Fruit fly (Drosophila melanogaster) whole organism, embryonic: ENCODE measurements around the gene Blimp-1.

Source experiments
- Bteb2 ChIP-seq: fragments of 200-800 bp; sonication (Bioruptor generic); optimal IDR thresholded peaks from 2 replicates; lab custom pipeline; 2016; ENCODE audit warnings: missing biosample characterization, missing genetic modification characterization
- CG10462 ChIP-seq: fragments of 200-800 bp; sonication (Bioruptor generic); optimal IDR thresholded peaks from 2 replicates; lab custom pipeline; 2016; ENCODE audit warnings: missing biosample characterization, missing genetic modification characterization
- CG11247 ChIP-seq: fragments of 200-800 bp; sonication (Bioruptor generic); IDR thresholded peaks from 2 replicates; pipeline ENCODE4 v1.3.6; 2022; ENCODE audit warnings: missing biosample characterization, missing genetic modification characterization
- CG12219 ChIP-seq: fragments of 200-800 bp; sonication (Bioruptor generic); optimal IDR thresholded peaks from 3 replicates; lab custom pipeline; 2018; ENCODE audit warnings: missing biosample characterization, mild to moderate bottlenecking, missing genetic modification characterization
- CG15269 ChIP-seq: fragments of 200-800 bp; sonication (Bioruptor generic); optimal IDR thresholded peaks from 2 replicates; lab custom pipeline; 2018; ENCODE audit warnings: missing biosample characterization, mild to moderate bottlenecking, missing genetic modification characterization, moderate library complexity
- CG15479 ChIP-seq: fragments of 200-800 bp; sonication (Bioruptor generic); optimal IDR thresholded peaks from 3 replicates; lab custom pipeline; 2019; ENCODE audit warnings: missing biosample characterization, mild to moderate bottlenecking, missing genetic modification characterization, moderate library complexity
- CG15696 ChIP-seq: fragments of 200-800 bp; sonication (Bioruptor generic); optimal IDR thresholded peaks from 2 replicates; lab custom pipeline; 2019; ENCODE audit warnings: missing biosample characterization, mild to moderate bottlenecking, missing genetic modification characterization, moderate library complexity
- CG17385 ChIP-seq: fragments of 200-800 bp; sonication (Bioruptor generic); optimal IDR thresholded peaks from 3 replicates; lab custom pipeline; 2018; ENCODE audit warnings: missing biosample characterization, mild to moderate bottlenecking, missing genetic modification characterization
- CG17829 ChIP-seq: fragments of 200-800 bp; optimal IDR thresholded peaks from 2 replicates; lab custom pipeline; 2019; ENCODE audit warnings: missing biosample characterization, mild to moderate bottlenecking, missing genetic modification characterization, moderate library complexity
- CG1832 ChIP-seq: fragments of 200-800 bp; sonication (Bioruptor generic); optimal IDR thresholded peaks from 2 replicates; lab custom pipeline; 2017; ENCODE audit warnings: missing biosample characterization, mild to moderate bottlenecking, missing genetic modification characterization, inconsistent platforms
- CG18599 ChIP-seq: fragments of 200-800 bp; sonication (Bioruptor generic); optimal IDR thresholded peaks from 3 replicates; lab custom pipeline; 2017; ENCODE audit warnings: missing biosample characterization, missing genetic modification characterization, mild to moderate bottlenecking, moderate library complexity, missing genetic modification reagents
- CG2199 ChIP-seq: fragments of 200-800 bp; sonication (Bioruptor generic); IDR thresholded peaks from 3 replicates; pipeline ENCODE4 v1.3.6; 2022; ENCODE audit warnings: missing biosample characterization, missing genetic modification characterization
- CG3065 ChIP-seq: fragments of 200-800 bp; sonication (Bioruptor generic); optimal IDR thresholded peaks from 2 replicates; lab custom pipeline; 2016; ENCODE audit warnings: missing biosample characterization, missing genetic modification characterization
- CG32532 ChIP-seq: fragments of 200-800 bp; sonication (Bioruptor generic); IDR thresholded peaks from 2 replicates; pipeline ENCODE4 v1.3.6; 2022; ENCODE audit warnings: missing biosample characterization, missing genetic modification characterization
- CG6689 ChIP-seq: fragments of 200-800 bp; sonication (Bioruptor generic); IDR thresholded peaks from 2 replicates; pipeline ENCODE4 v1.3.6; 2022; ENCODE audit warnings: missing biosample characterization, missing genetic modification characterization
- CG6813 ChIP-seq: fragments of 200-800 bp; sonication (Bioruptor generic); optimal IDR thresholded peaks from 2 replicates; lab custom pipeline; 2017; ENCODE audit warnings: missing biosample characterization, missing genetic modification characterization, mild to moderate bottlenecking, moderate library complexity, missing genetic modification reagents
- CG7372 ChIP-seq: fragments of 200-800 bp; sonication (Bioruptor generic); IDR thresholded peaks from 2 replicates; pipeline ENCODE4 v1.3.6; 2022; ENCODE audit warnings: missing biosample characterization, missing genetic modification characterization
- CG9609 ChIP-seq: fragments of 200-800 bp; sonication (Bioruptor generic); optimal IDR thresholded peaks from 3 replicates; lab custom pipeline; 2016; ENCODE audit warnings: missing biosample characterization, missing genetic modification characterization
- Chrac-16 ChIP-seq: fragments of 200-800 bp; sonication (Bioruptor generic); optimal IDR thresholded peaks from 3 replicates; lab custom pipeline; 2016; ENCODE audit warnings: missing biosample characterization, missing genetic modification characterization
- CrebB ChIP-seq: fragments of 200-800 bp; sonication (Bioruptor generic); optimal IDR thresholded peaks from 3 replicates; lab custom pipeline; 2018; ENCODE audit warnings: missing biosample characterization, mild to moderate bottlenecking, missing genetic modification characterization
- Dbx ChIP-seq: fragments of 200-800 bp; sonication (Bioruptor generic); IDR thresholded peaks from 3 replicates; pipeline ENCODE4 v1.3.6; 2022; ENCODE audit warnings: missing biosample characterization, missing genetic modification characterization
- Dfd ChIP-seq, 2 experiments: fragments of >200 bp; optimal IDR thresholded peaks; 2 replicates each; lab custom pipeline; 2017; ENCODE audit warnings: missing biosample characterization in 2 of 2, missing genetic modification characterization in 2 of 2
- Ets65A ChIP-seq: fragments of 200-800 bp; sonication (Bioruptor generic); peaks from one replicate; lab custom pipeline; 2016; ENCODE audit warnings: missing biosample characterization, missing genetic modification characterization
- Lim3 ChIP-seq: fragments of 200-800 bp; sonication (Bioruptor generic); IDR thresholded peaks from 2 replicates; pipeline ENCODE4 v1.3.6; 2022; ENCODE audit warnings: missing biosample characterization, missing genetic modification characterization
- Mrtf ChIP-seq: fragments of 200-800 bp; sonication (Bioruptor generic); IDR thresholded peaks from 3 replicates; pipeline ENCODE4 v1.3.6; 2022; ENCODE audit warnings: missing biosample characterization, missing genetic modification characterization
- Rx ChIP-seq: fragments of 200-800 bp; sonication (Bioruptor generic); IDR thresholded peaks from 2 replicates; pipeline ENCODE4 v1.3.6; 2022; ENCODE audit warnings: missing biosample characterization, missing genetic modification characterization
- Trl ChIP-seq, 3 experiments: fragments of >200 bp in 2 of 3; fragments of 200-800 bp in 1 of 3; sonication (Bioruptor generic) in 1 of 3; optimal IDR thresholded peaks; 2 replicates in 1 of 3; 3 replicates in 2 of 3; lab custom pipeline; 2016 to 2017; ENCODE audit warnings: missing biosample characterization in 1 of 3, missing genetic modification characterization in 1 of 3
- Xbp1 ChIP-seq: fragments of 200-800 bp; sonication (Bioruptor generic); optimal IDR thresholded peaks from 3 replicates; lab custom pipeline; 2016; ENCODE audit warnings: missing biosample characterization, mild to moderate bottlenecking, missing genetic modification characterization
- Xrp1 ChIP-seq: fragments of 200-800 bp; sonication (Bioruptor generic); IDR thresholded peaks from 2 replicates; pipeline ENCODE4 v1.3.6; 2022; ENCODE audit warnings: missing biosample characterization, missing genetic modification characterization
- ara ChIP-seq: fragments of 200-800 bp; sonication (Bioruptor generic); IDR thresholded peaks from 2 replicates; pipeline ENCODE4 v1.3.6; 2022; ENCODE audit warnings: missing biosample characterization, missing genetic modification characterization
- cad ChIP-seq: fragments of >200 bp; optimal IDR thresholded peaks from 2 replicates; lab custom pipeline; 2017; ENCODE audit warnings: missing biosample characterization, missing genetic modification characterization
- cg ChIP-seq: fragments of 200-800 bp; sonication (Bioruptor generic); optimal IDR thresholded peaks from 3 replicates; lab custom pipeline; 2019; ENCODE audit warnings: missing biosample characterization, mild to moderate bottlenecking, missing genetic modification characterization, moderate library complexity
- crol ChIP-seq: fragments of 200-800 bp; sonication (Bioruptor generic); IDR thresholded peaks from 2 replicates; pipeline ENCODE4 v1.3.6; 2022; ENCODE audit warnings: missing biosample characterization, missing genetic modification characterization
- danr ChIP-seq: fragments of 200-800 bp; sonication (Bioruptor generic); IDR thresholded peaks from 2 replicates; pipeline ENCODE4 v1.3.6; 2022; ENCODE audit warnings: missing biosample characterization, missing genetic modification characterization
- en ChIP-seq: fragments of 200-800 bp; sonication (Bioruptor generic); optimal IDR thresholded peaks from 2 replicates; lab custom pipeline; 2016; ENCODE audit warnings: missing biosample characterization, missing genetic modification characterization
- h ChIP-seq: fragments of >200 bp; optimal IDR thresholded peaks from 2 replicates; lab custom pipeline; 2017
- hkb ChIP-seq, 2 experiments: fragments of 200-800 bp in 1 of 2; fragments of >200 bp in 1 of 2; sonication (Bioruptor generic) in 1 of 2; IDR thresholded peaks in 1 of 2; optimal IDR thresholded peaks in 1 of 2; 2 replicates each; pipeline versions ENCODE4 v1.3.6 to Lab custom; 2017 to 2022; ENCODE audit warnings: missing biosample characterization in 1 of 2, missing genetic modification characterization in 1 of 2
- lmd ChIP-seq: fragments of 200-800 bp; sonication (Bioruptor generic); IDR thresholded peaks from 2 replicates; pipeline ENCODE4 v1.3.6; 2022; ENCODE audit warnings: missing biosample characterization, missing genetic modification characterization
- otp ChIP-seq: fragments of 200-800 bp; sonication (Bioruptor generic); IDR thresholded peaks from 3 replicates; pipeline ENCODE4, ENCODE4 v1.3.6; 2022; ENCODE audit warnings: missing biosample characterization, missing genetic modification characterization
- peb ChIP-seq: fragments of 200-800 bp; sonication (Bioruptor generic); IDR thresholded peaks from 2 replicates; pipeline ENCODE4 v1.3.6; 2022; ENCODE audit warnings: missing biosample characterization, missing genetic modification characterization
- pum ChIP-seq: fragments of 200-800 bp; sonication (Bioruptor generic); optimal IDR thresholded peaks from 2 replicates; lab custom pipeline; 2016; ENCODE audit warnings: missing biosample characterization, missing genetic modification characterization
- rib ChIP-seq: fragments of 200-800 bp; sonication (Bioruptor generic); IDR thresholded peaks from 2 replicates; pipeline ENCODE4 v1.3.6; 2022; ENCODE audit warnings: missing biosample characterization, missing genetic modification characterization
- run ChIP-seq: fragments of 200-800 bp; sonication (Bioruptor generic); optimal IDR thresholded peaks from 3 replicates; lab custom pipeline; 2018; ENCODE audit warnings: missing biosample characterization, mild to moderate bottlenecking, missing genetic modification characterization
- schlank ChIP-seq: fragments of 200-800 bp; sonication (Bioruptor generic); optimal IDR thresholded peaks from 2 replicates; lab custom pipeline; 2018; ENCODE audit warnings: missing biosample characterization, mild to moderate bottlenecking, missing genetic modification characterization
- slou ChIP-seq: fragments of 200-800 bp; sonication (Bioruptor generic); optimal IDR thresholded peaks from 3 replicates; lab custom pipeline; 2016; ENCODE audit warnings: missing biosample characterization, missing genetic modification characterization
- ttk ChIP-seq: fragments of 200-800 bp; sonication (Bioruptor generic); IDR thresholded peaks from 2 replicates; pipeline ENCODE4 v2.1.2; 2022; ENCODE audit warnings: missing biosample characterization, missing genetic modification characterization
- vfl ChIP-seq: fragments of 200-800 bp; sonication (Bioruptor generic); optimal IDR thresholded peaks from 2 replicates; lab custom pipeline; 2016; ENCODE audit warnings: missing biosample characterization, missing genetic modification characterization

The Blimp-1 gene

dm6 chr3L:5640689-5641088, 9.9 kb downstream of the Blimp-1 start:
- TF ChIP-seq ttk (GFP tag; lab: Robert Waterston, UW): no peak
- no peak for TF ChIP-seq rib
- TF ChIP-seq cg (GFP tag; lab: Kevin White, UChicago): no peak
- no peak for TF ChIP-seq run (tag; lab: Kevin White, UChicago)
- TF ChIP-seq CG3065: no peak
- no peak for TF ChIP-seq Trl (optimal IDR thresholded peaks at IDR 0.05; lab: Kevin White, UChicago)
- TF ChIP-seq Trl (GFP tag; optimal IDR thresholded peaks at IDR 0.05; lab: Kevin White, UChicago): no peak
- no peak for TF ChIP-seq en (GFP tag; lab: Kevin White, UChicago)
- no peak for TF ChIP-seq Bteb2 (GFP tag; lab: Kevin White, UChicago)
- no peak for TF ChIP-seq peb (GFP tag; lab: Robert Waterston, UW)
- TF ChIP-seq CG1832 (GFP tag; lab: Kevin White, UChicago): no peak
- no peak for TF ChIP-seq crol (GFP tag; lab: Robert Waterston, UW)

dm6 chr3L:5641120-5641519, 10.3 kb downstream of the Blimp-1 start:
- TF ChIP-seq CG7372 (peak; percentile 50; the same call in 1 of the 2 replicates), Ets65A (GFP tag; lab: Kevin White, UChicago) (peak; percentile 73), Xrp1 (GFP tag; lab: Robert Waterston, UW) (no peak), CG17829 (tag; lab: Kevin White, UChicago) (no peak), Lim3 (GFP tag; lab: Robert Waterston, UW) (no peak)

- TF ChIP-seq CG6813 (GFP tag; lab: Kevin White, UChicago) (no peak), h (lab: Kevin White, UChicago) (no peak), CG17385 (GFP tag; lab: Kevin White, UChicago) (no peak)
- TF ChIP-seq, all 482 proteins: peak for 0
These were observed 10.8 kb downstream of the Blimp-1 start for dm6 chr3L:5641547-5641946.

dm6 chr3L:5642837-5643236, 12.1 kb downstream of the Blimp-1 start:
- TF ChIP-seq CG9609 (GFP tag; lab: Kevin White, UChicago) (no peak), Rx (GFP tag; lab: Robert Waterston, UW) (no peak), hkb (optimal IDR thresholded peaks at IDR 0.05; lab: Kevin White, UChicago) (no peak), hkb (GFP tag; IDR thresholded peaks at IDR 0.05; lab: Robert Waterston, UW) (no peak), CG32532 (GFP tag; lab: Robert Waterston, UW) (no peak), ara (no peak), CG18599 (GFP tag; lab: Kevin White, UChicago) (no peak), cg (GFP tag; lab: Kevin White, UChicago) (no peak), slou (GFP tag; lab: Kevin White, UChicago) (no peak), Chrac-16 (no peak), Dbx (GFP tag; lab: Robert Waterston, UW) (no peak), otp (no peak), schlank (tag; lab: Kevin White, UChicago) (no peak), en (GFP tag; lab: Kevin White, UChicago) (no peak), CG12219 (GFP tag; lab: Kevin White, UChicago) (no peak)
- TF ChIP-seq, all 482 proteins: peak for 0

dm6 chr3L:5643733-5644132, 12.9 kb downstream of the Blimp-1 start:
- TF ChIP-seq CG2199 (GFP tag; lab: Robert Waterston, UW) (no peak), Mrtf (GFP tag; lab: Robert Waterston, UW) (no peak), CrebB (no peak), Xbp1 (GFP tag; lab: Kevin White, UChicago) (no peak), CG15479 (GFP tag; lab: Kevin White, UChicago) (no peak), lmd (GFP tag; lab: Robert Waterston, UW) (no peak), CG15269 (tag; lab: Kevin White, UChicago) (no peak), CG6689 (GFP tag; lab: Robert Waterston, UW) (no peak), Dfd (GFP tag; optimal IDR thresholded peaks at IDR 0.05; lab: Kevin White, UChicago) (no peak), pum (GFP tag; lab: Kevin White, UChicago) (no peak), danr (no peak), CG32532 (GFP tag; lab: Robert Waterston, UW) (no peak), CG15696 (tag; lab: Kevin White, UChicago) (no peak), cad (GFP tag; lab: Kevin White, UChicago) (no peak), CG10462 (GFP tag; lab: Kevin White, UChicago) (no peak), CG11247 (no peak), vfl (GFP tag; lab: Kevin White, UChicago) (no peak)
